Fruit fly (Drosophila melanogaster) whole organism, embryonic: ENCODE results near the gene CG43120.
A peak's percentile ranks its signal among the peaks of the same experiment; 100 is the strongest.

Experiments used
- Bdp1 ChIP-seq: fragments of 200-800 bp; sonication (Bioruptor generic); optimal IDR thresholded peaks from 3 replicates; lab custom pipeline; 2016; ENCODE audit warnings: missing biosample characterization, missing genetic modification characterization
- CG10462 ChIP-seq: fragments of 200-800 bp; sonication (Bioruptor generic); optimal IDR thresholded peaks from 2 replicates; lab custom pipeline; 2016; ENCODE audit warnings: missing biosample characterization, missing genetic modification characterization
- CG11085 ChIP-seq: fragments of 200-800 bp; sonication (Bioruptor generic); IDR thresholded peaks from 2 replicates; pipeline ENCODE4 v1.3.6; 2022; ENCODE audit warnings: missing biosample characterization, missing genetic modification characterization
- CG11504 ChIP-seq: fragments of 200-800 bp; sonication (Bioruptor generic); optimal IDR thresholded peaks from 3 replicates; lab custom pipeline; 2019; ENCODE audit warnings: missing biosample characterization, mild to moderate bottlenecking, missing genetic modification characterization, moderate library complexity
- CG12155 ChIP-seq: fragments of 200-800 bp; sonication (Bioruptor generic); optimal IDR thresholded peaks from 3 replicates; lab custom pipeline; 2016; ENCODE audit warnings: missing biosample characterization, missing genetic modification characterization
- CG1233 ChIP-seq: fragments of 200-800 bp; sonication (Bioruptor generic); optimal IDR thresholded peaks from 4 replicates; lab custom pipeline; 2018; ENCODE audit warnings: missing biosample characterization, mild to moderate bottlenecking, missing genetic modification characterization
- CG12391 ChIP-seq: fragments of 200-800 bp; sonication (Bioruptor generic); optimal IDR thresholded peaks from 3 replicates; lab custom pipeline; 2018; ENCODE audit warnings: missing biosample characterization, mild to moderate bottlenecking, missing genetic modification characterization, moderate library complexity
- CG14710 ChIP-seq: fragments of 200-800 bp; sonication (Bioruptor generic); optimal IDR thresholded peaks from 3 replicates; lab custom pipeline; 2019; ENCODE audit warnings: missing biosample characterization, mild to moderate bottlenecking, missing genetic modification characterization, moderate library complexity
- CG15269 ChIP-seq: fragments of 200-800 bp; sonication (Bioruptor generic); optimal IDR thresholded peaks from 2 replicates; lab custom pipeline; 2018; ENCODE audit warnings: missing biosample characterization, mild to moderate bottlenecking, missing genetic modification characterization, moderate library complexity
- CG17829 ChIP-seq: fragments of 200-800 bp; optimal IDR thresholded peaks from 2 replicates; lab custom pipeline; 2019; ENCODE audit warnings: missing biosample characterization, mild to moderate bottlenecking, missing genetic modification characterization, moderate library complexity
- CG2116 ChIP-seq: fragments of 200-800 bp; sonication (Bioruptor generic); optimal IDR thresholded peaks from 3 replicates; lab custom pipeline; 2018; ENCODE audit warnings: missing biosample characterization, mild to moderate bottlenecking, missing genetic modification characterization
- CG2875 ChIP-seq: fragments of 200-800 bp; sonication (Bioruptor generic); optimal IDR thresholded peaks from 2 replicates; lab custom pipeline; 2017; ENCODE audit warnings: missing biosample characterization, mild to moderate bottlenecking, missing genetic modification characterization, missing genetic modification reagents
- CG33213 ChIP-seq: fragments of 200-800 bp; sonication (Bioruptor generic); optimal IDR thresholded peaks from 3 replicates; lab custom pipeline; 2016; ENCODE audit warnings: missing biosample characterization, missing genetic modification characterization
- CG34224 ChIP-seq: fragments of 200-800 bp; sonication (Bioruptor generic); IDR thresholded peaks from 3 replicates; pipeline ENCODE4 v1.3.6; 2022; ENCODE audit warnings: missing biosample characterization, missing genetic modification characterization; ENCODE audit not compliant: partially characterized antibody
- CG3995 ChIP-seq: fragments of 200-800 bp; sonication (Bioruptor generic); optimal IDR thresholded peaks from 3 replicates; lab custom pipeline; 2016; ENCODE audit warnings: missing biosample characterization, missing genetic modification characterization
- CG42726 ChIP-seq: fragments of 200-800 bp; sonication (Bioruptor generic); IDR thresholded peaks from 2 replicates; pipeline ENCODE4 v1.3.6; 2022; ENCODE audit warnings: missing biosample characterization, missing genetic modification characterization; ENCODE audit not compliant: partially characterized antibody
- CG4404 ChIP-seq: fragments of 200-800 bp; sonication (Bioruptor generic); IDR thresholded peaks from 2 replicates; pipeline ENCODE4 v1.3.6; 2022; ENCODE audit warnings: missing biosample characterization, missing genetic modification characterization
- CG5953 ChIP-seq: fragments of 200-800 bp; sonication (Bioruptor generic); IDR thresholded peaks from 2 replicates; pipeline ENCODE4 v1.3.6; 2022; ENCODE audit warnings: missing biosample characterization, missing genetic modification characterization
- CG8765 ChIP-seq: fragments of 200-800 bp; sonication (Bioruptor generic); IDR thresholded peaks from 2 replicates; pipeline ENCODE4 v1.3.6; 2022; ENCODE audit warnings: missing biosample characterization, missing genetic modification characterization
- CG9437 ChIP-seq: fragments of 200-800 bp; sonication (Bioruptor generic); optimal IDR thresholded peaks from 2 replicates; lab custom pipeline; 2018; ENCODE audit warnings: missing biosample characterization, mild to moderate bottlenecking, missing genetic modification characterization
- CoRest ChIP-seq: fragments of 200-800 bp; sonication (Bioruptor generic); optimal IDR thresholded peaks from 3 replicates; lab custom pipeline; 2018; ENCODE audit warnings: missing biosample characterization, mild to moderate bottlenecking, missing genetic modification characterization, moderate library complexity
- Deaf1 ChIP-seq: fragments of 200-800 bp; optimal IDR thresholded peaks from 3 replicates; lab custom pipeline; 2019; ENCODE audit warnings: missing biosample characterization, mild to moderate bottlenecking, missing genetic modification characterization, moderate library complexity
- Dek ChIP-seq: fragments of 200-800 bp; sonication (Bioruptor generic); optimal IDR thresholded peaks from 3 replicates; lab custom pipeline; 2019; ENCODE audit warnings: missing biosample characterization, mild to moderate bottlenecking, missing genetic modification characterization, moderate library complexity
- Doc2 ChIP-seq: fragments of 200-800 bp; sonication (Bioruptor generic); IDR thresholded peaks from 2 replicates; pipeline ENCODE4 v1.3.6; 2022; ENCODE audit warnings: missing biosample characterization, missing genetic modification characterization
- E2f1 ChIP-seq: fragments of 200-800 bp; sonication (Bioruptor generic); IDR thresholded peaks from 2 replicates; pipeline ENCODE4 v1.3.6; 2022; ENCODE audit warnings: missing biosample characterization, missing genetic modification characterization
- HLH54F ChIP-seq: fragments of 200-800 bp; sonication (Bioruptor generic); optimal IDR thresholded peaks from 3 replicates; lab custom pipeline; 2016; ENCODE audit warnings: missing biosample characterization, missing genetic modification characterization
- Hr78 ChIP-seq, 2 experiments: fragments of 200-800 bp in 1 of 2; fragments of >200 bp in 1 of 2; sonication (Bioruptor generic) in 1 of 2; optimal IDR thresholded peaks; 2 replicates each; lab custom pipeline; 2017 to 2019; ENCODE audit warnings: missing biosample characterization in 2 of 2, missing genetic modification characterization in 2 of 2, mild to moderate bottlenecking in 1 of 2, moderate library complexity in 1 of 2
- MBD-R2 ChIP-seq: fragments of 200-800 bp; sonication (Bioruptor generic); IDR thresholded peaks from 2 replicates; pipeline ENCODE4 v1.3.6; 2022; ENCODE audit warnings: missing biosample characterization, missing genetic modification characterization
- NK7.1 ChIP-seq: fragments of 200-800 bp; sonication (Bioruptor generic); optimal IDR thresholded peaks from 3 replicates; lab custom pipeline; 2016; ENCODE audit warnings: missing biosample characterization, missing genetic modification characterization
- PHDP ChIP-seq: fragments of 200-800 bp; sonication (Bioruptor generic); optimal IDR thresholded peaks from 3 replicates; lab custom pipeline; 2018; ENCODE audit warnings: missing biosample characterization, mild to moderate bottlenecking, missing genetic modification characterization, moderate library complexity
- Sry-δ ChIP-seq: fragments of 200-800 bp; sonication (Bioruptor generic); optimal IDR thresholded peaks from 2 replicates; lab custom pipeline; 2016; ENCODE audit warnings: missing biosample characterization, missing genetic modification characterization
- Stat92E ChIP-seq, 3 experiments: fragments of >200 bp in 2 of 3; fragments of 200-800 bp in 1 of 3; sonication (Bioruptor generic) in 1 of 3; optimal IDR thresholded peaks; 2 replicates each; lab custom pipeline; 2017 to 2019; ENCODE audit warnings: missing biosample characterization in 3 of 3, missing genetic modification characterization in 3 of 3, mild to moderate bottlenecking in 1 of 3, moderate library complexity in 1 of 3
- Xrp1 ChIP-seq: fragments of 200-800 bp; sonication (Bioruptor generic); IDR thresholded peaks from 2 replicates; pipeline ENCODE4 v1.3.6; 2022; ENCODE audit warnings: missing biosample characterization, missing genetic modification characterization
- ab ChIP-seq: fragments of 200-800 bp; sonication (Bioruptor generic); optimal IDR thresholded peaks from 2 replicates; lab custom pipeline; 2016; ENCODE audit warnings: missing biosample characterization, missing genetic modification characterization
- ac ChIP-seq: fragments of 200-800 bp; sonication (Bioruptor generic); optimal IDR thresholded peaks from 3 replicates; lab custom pipeline; 2017; ENCODE audit warnings: missing biosample characterization, mild to moderate bottlenecking, missing genetic modification characterization
- ato ChIP-seq: fragments of 200-800 bp; sonication (Bioruptor generic); IDR thresholded peaks from 2 replicates; pipeline ENCODE4 v1.3.6; 2022; ENCODE audit warnings: missing biosample characterization, missing genetic modification characterization; ENCODE audit not compliant: partially characterized antibody
- bab2 ChIP-seq: fragments of 200-800 bp; sonication (Bioruptor generic); optimal IDR thresholded peaks from 2 replicates; lab custom pipeline; 2016; ENCODE audit warnings: missing biosample characterization, missing genetic modification characterization
- cg ChIP-seq: fragments of 200-800 bp; sonication (Bioruptor generic); optimal IDR thresholded peaks from 3 replicates; lab custom pipeline; 2019; ENCODE audit warnings: missing biosample characterization, mild to moderate bottlenecking, missing genetic modification characterization, moderate library complexity
- dati ChIP-seq: fragments of 200-800 bp; sonication (Bioruptor generic); IDR thresholded peaks from 2 replicates; pipeline ENCODE4 v1.3.6; 2022; ENCODE audit warnings: missing biosample characterization, missing genetic modification characterization
- fd96Cb ChIP-seq: fragments of 200-800 bp; sonication (Bioruptor generic); optimal IDR thresholded peaks from 2 replicates; lab custom pipeline; 2018; ENCODE audit warnings: missing biosample characterization, mild to moderate bottlenecking, missing genetic modification characterization, moderate library complexity
- gce ChIP-seq: fragments of 200-800 bp; sonication (Bioruptor generic); IDR thresholded peaks from 3 replicates; pipeline ENCODE4 v1.3.6; 2022; ENCODE audit warnings: missing biosample characterization, missing genetic modification characterization
- gsb ChIP-seq: fragments of 200-800 bp; sonication (Bioruptor generic); IDR thresholded peaks from 2 replicates; pipeline ENCODE4 v1.3.6; 2022; ENCODE audit warnings: missing biosample characterization, missing genetic modification characterization
- h ChIP-seq: fragments of >200 bp; optimal IDR thresholded peaks from 2 replicates; lab custom pipeline; 2017
- klu ChIP-seq: fragments of 200-800 bp; sonication (Bioruptor generic); IDR thresholded peaks from 2 replicates; pipeline ENCODE4 v1.3.6; 2022; ENCODE audit warnings: missing biosample characterization, missing genetic modification characterization
- nerfin-2 ChIP-seq: fragments of 200-800 bp; sonication (Bioruptor generic); IDR thresholded peaks from 2 replicates; pipeline ENCODE4 v1.3.6; 2022; ENCODE audit warnings: missing biosample characterization, missing genetic modification characterization; ENCODE audit not compliant: partially characterized antibody
- pan ChIP-seq, 4 experiments: fragments of >200 bp in 3 of 4; fragments of 200-800 bp in 1 of 4; sonication (Bioruptor generic) in 1 of 4; optimal IDR thresholded peaks in 3 of 4; IDR thresholded peaks in 1 of 4; 2 replicates each; pipeline versions ENCODE4 v1.3.6 to Lab custom; 2017 to 2022; ENCODE audit warnings: missing biosample characterization in 2 of 4, missing genetic modification characterization in 2 of 4, mixed read lengths in 1 of 4
- pb ChIP-seq: fragments of 200-800 bp; sonication (Bioruptor generic); optimal IDR thresholded peaks from 3 replicates; lab custom pipeline; 2016; ENCODE audit warnings: missing biosample characterization, missing genetic modification characterization
- pho ChIP-seq: fragments of 200-800 bp; sonication (Bioruptor generic); optimal IDR thresholded peaks from 2 replicates; lab custom pipeline; 2016; ENCODE audit warnings: missing biosample characterization, missing genetic modification characterization
- stwl ChIP-seq: fragments of 200-800 bp; sonication (Bioruptor generic); optimal IDR thresholded peaks from 3 replicates; lab custom pipeline; 2018; ENCODE audit warnings: missing biosample characterization, mild to moderate bottlenecking, missing genetic modification characterization, moderate library complexity
- tx ChIP-seq: fragments of 200-800 bp; sonication (Bioruptor generic); optimal IDR thresholded peaks from 2 replicates; lab custom pipeline; 2016; ENCODE audit warnings: missing biosample characterization, missing genetic modification characterization
- z ChIP-seq: fragments of 200-800 bp; sonication (Bioruptor generic); IDR thresholded peaks from 3 replicates; pipeline ENCODE4 v1.3.6; 2022; ENCODE audit warnings: missing biosample characterization, missing genetic modification characterization

The CG43120 gene

dm6 chr3L:14335880-14336279, 45.8 kb upstream of the CG43120 start (continued):
- TF ChIP-seq Deaf1 (peak; percentile 10), pan (optimal IDR thresholded peaks at IDR 0.05; lab: Kevin White, UChicago) (no peak), pan (GFP tag; optimal IDR thresholded peaks at IDR 0.05 in 1 of 2, IDR thresholded peaks at IDR 0.05 in 1 of 2) (peak in 1 of 2 experiments; percentile 53), CG11504 (tag; lab: Kevin White, UChicago) (peak; percentile 51), ac (no peak), CG42726 (GFP tag; lab: Robert Waterston, UW) (no peak), Sry-δ (GFP tag; lab: Kevin White, UChicago) (no peak), Dek (tag; lab: Kevin White, UChicago) (no peak), CG12391 (no peak), gce (GFP tag; lab: Robert Waterston, UW) (no peak), E2f1 (GFP tag; lab: Robert Waterston, UW) (peak; percentile 68), h (lab: Kevin White, UChicago) (no peak), CG3995 (GFP tag; lab: Kevin White, UChicago) (no peak), CG17829 (tag; lab: Kevin White, UChicago) (peak; percentile 75), CG33213 (GFP tag; lab: Kevin White, UChicago) (peak; percentile 6), CG15269 (no peak), CG2116 (no peak), CG2875 (no peak), CG10462 (GFP tag; lab: Kevin White, UChicago) (no peak), NK7.1 (GFP tag; lab: Kevin White, UChicago) (no peak), z (GFP tag; lab: Robert Waterston, UW) (0 out of 3 replicates have a peak, but pooled peaks have one; percentile 29), Doc2 (GFP tag; lab: Robert Waterston, UW) (no peak), tx (GFP tag; lab: Kevin White, UChicago) (no peak), CG8765 (GFP tag; lab: Robert Waterston, UW) (no peak; the same call in 1 of the 2 replicates), Hr78 (GFP tag; optimal IDR thresholded peaks at IDR 0.05; lab: Kevin White, UChicago) (no peak), bab2 (GFP tag; lab: Kevin White, UChicago) (no peak), ab (GFP tag; lab: Kevin White, UChicago) (no peak), CG5953 (GFP tag; lab: Robert Waterston, UW) (no peak), PHDP (peak; percentile 8), fd96Cb (tag; lab: Kevin White, UChicago) (peak; percentile 46), nerfin-2 (GFP tag; lab: Robert Waterston, UW) (no peak), Xrp1 (GFP tag; lab: Robert Waterston, UW) (peak; percentile 87), klu (GFP tag; lab: Robert Waterston, UW) (peak; percentile 58), stwl (tag; lab: Kevin White, UChicago) (no peak), cg (no peak), CoRest (tag; lab: Kevin White, UChicago) (peak; percentile 2), CG34224 (GFP tag; lab: Robert Waterston, UW) (no peak), CG9437 (GFP tag; lab: Kevin White, UChicago) (no peak), Stat92E (GFP tag; optimal IDR thresholded peaks at IDR 0.05; lab: Kevin White, UChicago) (no peak), Bdp1 (GFP tag; lab: Kevin White, UChicago) (no peak), dati (GFP tag; lab: Robert Waterston, UW) (no peak), CG14710 (tag; lab: Kevin White, UChicago) (peak; percentile 56), CG4404 (GFP tag; lab: Robert Waterston, UW) (peak; percentile 74), gsb (GFP tag; lab: Robert Waterston, UW) (peak; percentile 39), CG11085 (peak; percentile 67; the same call in 1 of the 2 replicates), CG12155 (GFP tag; lab: Kevin White, UChicago) (peak; percentile 30), MBD-R2 (GFP tag; lab: Robert Waterston, UW) (peak; percentile 51; the same call in 1 of the 2 replicates), pb (GFP tag; lab: Kevin White, UChicago) (no peak), ato (GFP tag; lab: Robert Waterston, UW) (no peak), HLH54F (no peak), CG1233 (peak; percentile 24), pho (GFP tag; lab: Kevin White, UChicago) (no peak)
